Worm (Caenorhabditis elegans): ENCODE measurements around the gene col-128.

DNA sequence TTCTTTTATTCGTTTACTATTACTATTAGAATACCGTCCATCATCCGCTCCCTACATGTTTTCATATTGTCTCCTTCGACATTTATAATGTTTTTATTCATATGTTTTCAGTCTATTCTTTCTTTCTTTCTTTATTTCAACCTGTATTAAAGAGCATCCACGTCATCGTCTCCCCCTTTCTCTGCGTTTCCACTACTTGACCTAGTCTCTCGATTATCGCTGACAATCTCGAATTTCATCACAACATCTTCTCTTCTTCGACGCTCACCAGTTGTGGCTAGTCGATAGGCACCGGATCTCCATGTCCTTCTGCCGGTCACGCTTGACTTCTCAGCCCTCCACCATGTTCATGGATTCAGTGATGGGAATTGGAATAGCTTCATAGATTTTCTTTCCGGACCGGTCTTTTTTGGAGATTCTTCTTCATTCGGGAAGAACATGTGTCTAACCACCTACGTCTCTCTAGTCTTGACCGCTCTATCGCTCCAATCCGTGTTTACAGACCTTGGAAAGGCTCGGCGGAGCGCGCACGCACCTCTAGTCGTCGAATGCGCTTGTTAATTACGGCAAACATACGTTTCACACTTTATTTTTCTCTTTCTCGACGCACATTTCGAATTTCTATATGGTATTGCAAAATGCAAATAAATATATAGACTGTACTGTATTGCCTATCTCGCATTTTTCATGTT lies 16.6 kb upstream of the col-128 start:
- TF ChIP-seq nhr-12 (tag; optimal IDR thresholded peaks at IDR 0.05) (no peak), unc-62 (GFP tag; optimal IDR thresholded peaks at IDR 0.05) (no peak), ces-1 (GFP tag; optimal IDR thresholded peaks at IDR 0.05) (no peak), ceh-43 (GFP tag; optimal IDR thresholded peaks at IDR 0.05) (no peak), nhr-76 (tag; optimal IDR thresholded peaks at IDR 0.05) (no peak), sem-2 (GFP tag; optimal IDR thresholded peaks at IDR 0.05) (no peak), nhr-28 (tag; optimal IDR thresholded peaks at IDR 0.05) (no peak), pha-4 (tag; optimal IDR thresholded peaks at IDR 0.05) (peak; percentile 82), elt-3 (tag; optimal IDR thresholded peaks at IDR 0.05) (no peak)

Measured in whole organism, mixed stage, embryonic.